Fruit fly (Drosophila melanogaster) whole organism, embryonic: ENCODE data around the gene CG5290.

Experiments used
- Bdp1 ChIP-seq: fragments of 200-800 bp; sonication (Bioruptor generic); optimal IDR thresholded peaks from 3 replicates; lab custom pipeline; 2016; ENCODE audit warnings: missing biosample characterization, missing genetic modification characterization
- Blimp-1 ChIP-seq: fragments of 200-800 bp; sonication (Bioruptor generic); optimal IDR thresholded peaks from 3 replicates; lab custom pipeline; 2018; ENCODE audit warnings: missing biosample characterization, missing genetic modification characterization, mild to moderate bottlenecking, moderate library complexity, missing genetic modification reagents
- CG10147 ChIP-seq: fragments of 200-800 bp; sonication (Bioruptor generic); optimal IDR thresholded peaks from 2 replicates; lab custom pipeline; 2019; ENCODE audit warnings: missing biosample characterization, mild to moderate bottlenecking, missing genetic modification characterization, moderate library complexity
- CG10274 ChIP-seq: fragments of 200-800 bp; sonication (Bioruptor generic); optimal IDR thresholded peaks from 3 replicates; lab custom pipeline; 2017; ENCODE audit warnings: missing biosample characterization, mild to moderate bottlenecking, missing genetic modification characterization
- CG10654 ChIP-seq: fragments of 200-800 bp; sonication (Bioruptor generic); optimal IDR thresholded peaks from 2 replicates; lab custom pipeline; 2016; ENCODE audit warnings: missing biosample characterization, missing genetic modification characterization
- CG11093 ChIP-seq: fragments of 200-800 bp; sonication (Bioruptor generic); IDR thresholded peaks from 3 replicates; pipeline ENCODE4 v1.3.6; 2022; ENCODE audit warnings: missing biosample characterization, missing genetic modification characterization
- CG12236 ChIP-seq: fragments of 200-800 bp; sonication (Bioruptor generic); optimal IDR thresholded peaks from 2 replicates; lab custom pipeline; 2016; ENCODE audit warnings: missing biosample characterization, missing genetic modification characterization
- CG13894 ChIP-seq: fragments of 200-800 bp; sonication (Bioruptor generic); optimal IDR thresholded peaks from 3 replicates; lab custom pipeline; 2018; ENCODE audit warnings: missing biosample characterization, mild to moderate bottlenecking, missing genetic modification characterization, moderate library complexity
- CG14441 ChIP-seq: fragments of 200-800 bp; sonication (Bioruptor generic); IDR thresholded peaks from 2 replicates; pipeline ENCODE4 v1.3.6; 2022; ENCODE audit warnings: missing biosample characterization, missing genetic modification characterization
- CG17361 ChIP-seq: fragments of 200-800 bp; sonication (Bioruptor generic); IDR thresholded peaks from 3 replicates; pipeline ENCODE4 v1.3.6; 2022; ENCODE audit warnings: missing biosample characterization, missing genetic modification characterization
- CG31441 ChIP-seq: fragments of 200-800 bp; sonication (Bioruptor generic); IDR thresholded peaks from 2 replicates; pipeline ENCODE4 v1.3.6; 2022; ENCODE audit warnings: missing biosample characterization, missing genetic modification characterization
- CG7372 ChIP-seq: fragments of 200-800 bp; sonication (Bioruptor generic); IDR thresholded peaks from 2 replicates; pipeline ENCODE4 v1.3.6; 2022; ENCODE audit warnings: missing biosample characterization, missing genetic modification characterization
- CG7786 ChIP-seq: fragments of 200-800 bp; sonication (Bioruptor generic); optimal IDR thresholded peaks from 2 replicates; lab custom pipeline; 2016; ENCODE audit warnings: missing biosample characterization, missing genetic modification characterization
- CG8944 ChIP-seq: fragments of 200-800 bp; sonication (Bioruptor generic); optimal IDR thresholded peaks from 3 replicates; lab custom pipeline; 2016; ENCODE audit warnings: missing biosample characterization, missing genetic modification characterization
- CG9215 ChIP-seq: fragments of 200-800 bp; sonication (Bioruptor generic); IDR thresholded peaks from 2 replicates; pipeline ENCODE4 v1.3.6; 2022; ENCODE audit warnings: missing biosample characterization, missing genetic modification characterization
- CkIIα-i1 ChIP-seq: fragments of 200-800 bp; sonication (Bioruptor generic); IDR thresholded peaks from 2 replicates; pipeline ENCODE4 v1.3.6; 2022; ENCODE audit warnings: missing biosample characterization, missing genetic modification characterization
- Dek ChIP-seq: fragments of 200-800 bp; sonication (Bioruptor generic); optimal IDR thresholded peaks from 3 replicates; lab custom pipeline; 2019; ENCODE audit warnings: missing biosample characterization, mild to moderate bottlenecking, missing genetic modification characterization, moderate library complexity
- Doc3 ChIP-seq: fragments of 200-800 bp; sonication (Bioruptor generic); IDR thresholded peaks from 3 replicates; pipeline ENCODE4 v1.3.6; 2022; ENCODE audit warnings: missing biosample characterization, missing genetic modification characterization; ENCODE audit not compliant: partially characterized antibody
- HHEX ChIP-seq: fragments of 200-800 bp; sonication (Bioruptor generic); optimal IDR thresholded peaks from 3 replicates; lab custom pipeline; 2017; ENCODE audit warnings: missing biosample characterization, mild to moderate bottlenecking, missing genetic modification characterization, missing genetic modification reagents
- Kr ChIP-seq: fragments of 200-800 bp; sonication (Bioruptor generic); optimal IDR thresholded peaks from 2 replicates; lab custom pipeline; 2017; ENCODE audit warnings: missing biosample characterization, mild to moderate bottlenecking, missing genetic modification characterization
- Med ChIP-seq: fragments of 200-800 bp; sonication (Bioruptor generic); peaks from one replicate; lab custom pipeline; 2016; ENCODE audit warnings: missing biosample characterization, missing genetic modification characterization, mild to moderate bottlenecking, inconsistent platforms, moderate library complexity
- Meics ChIP-seq: fragments of 200-800 bp; sonication (Bioruptor generic); optimal IDR thresholded peaks from 2 replicates; lab custom pipeline; 2017; ENCODE audit warnings: missing biosample characterization, mild to moderate bottlenecking, missing genetic modification characterization
- Xrp1 ChIP-seq: fragments of 200-800 bp; sonication (Bioruptor generic); IDR thresholded peaks from 2 replicates; pipeline ENCODE4 v1.3.6; 2022; ENCODE audit warnings: missing biosample characterization, missing genetic modification characterization
- abd-A ChIP-seq: fragments of 200-800 bp; sonication (Bioruptor generic); optimal IDR thresholded peaks from 3 replicates; lab custom pipeline; 2019; ENCODE audit warnings: missing biosample characterization, mild to moderate bottlenecking, missing genetic modification characterization, moderate library complexity
- bsh ChIP-seq, 2 experiments: fragments of 200-800 bp; sonication (Bioruptor generic); optimal IDR thresholded peaks; 2 replicates each; lab custom pipeline; 2017 to 2018; ENCODE audit warnings: mild to moderate bottlenecking in 2 of 2, missing biosample characterization in 2 of 2, missing genetic modification characterization in 2 of 2, moderate library complexity in 1 of 2
- chm ChIP-seq: fragments of 200-800 bp; sonication (Bioruptor generic); IDR thresholded peaks from 2 replicates; pipeline ENCODE4 v1.3.6; 2022; ENCODE audit warnings: missing biosample characterization, missing genetic modification characterization
- crol ChIP-seq: fragments of 200-800 bp; sonication (Bioruptor generic); IDR thresholded peaks from 2 replicates; pipeline ENCODE4 v1.3.6; 2022; ENCODE audit warnings: missing biosample characterization, missing genetic modification characterization
- cwo ChIP-seq: fragments of 200-800 bp; sonication (Bioruptor generic); optimal IDR thresholded peaks from 3 replicates; lab custom pipeline; 2017; ENCODE audit warnings: missing biosample characterization, missing genetic modification characterization, mild to moderate bottlenecking, moderate library complexity, missing genetic modification reagents
- dm ChIP-seq: fragments of 200-800 bp; sonication (Bioruptor generic); optimal IDR thresholded peaks from 3 replicates; lab custom pipeline; 2016; ENCODE audit warnings: missing biosample characterization, missing genetic modification characterization
- her ChIP-seq: fragments of 200-800 bp; sonication (Bioruptor generic); optimal IDR thresholded peaks from 2 replicates; lab custom pipeline; 2016; ENCODE audit warnings: missing biosample characterization, missing genetic modification characterization
- knrl ChIP-seq: fragments of 200-800 bp; sonication (Bioruptor generic); IDR thresholded peaks from 3 replicates; pipeline ENCODE4 v1.3.6; 2022; ENCODE audit warnings: missing biosample characterization, missing genetic modification characterization; ENCODE audit not compliant: partially characterized antibody
- lov ChIP-seq, 2 experiments: fragments of 200-800 bp in 1 of 2; fragments of >200 bp in 1 of 2; sonication (Bioruptor generic) in 1 of 2; IDR thresholded peaks in 1 of 2; optimal IDR thresholded peaks in 1 of 2; 2 replicates in 1 of 2; 3 replicates in 1 of 2; pipeline versions ENCODE4 v1.3.6 to Lab custom; 2017 to 2022; ENCODE audit warnings: missing biosample characterization in 1 of 2, missing genetic modification characterization in 1 of 2
- mirr ChIP-seq: fragments of 200-800 bp; sonication (Bioruptor generic); optimal IDR thresholded peaks from 3 replicates; lab custom pipeline; 2018; ENCODE audit warnings: missing biosample characterization, mild to moderate bottlenecking, missing genetic modification characterization
- pfk ChIP-seq: fragments of 200-800 bp; sonication (Bioruptor generic); optimal IDR thresholded peaks from 2 replicates; lab custom pipeline; 2018; ENCODE audit warnings: missing biosample characterization, mild to moderate bottlenecking, missing genetic modification characterization, moderate library complexity
- prd ChIP-seq, 3 experiments: fragments of >200 bp in 2 of 3; fragments of 200-800 bp in 1 of 3; sonication (Bioruptor generic) in 1 of 3; optimal IDR thresholded peaks in 2 of 3; IDR thresholded peaks in 1 of 3; 2 replicates in 2 of 3; 3 replicates in 1 of 3; pipeline versions ENCODE4 v1.3.6 to Lab custom; 2017 to 2022; ENCODE audit warnings: missing biosample characterization in 1 of 3, missing genetic modification characterization in 1 of 3
- pzg ChIP-seq: fragments of 200-800 bp; sonication (Bioruptor generic); optimal IDR thresholded peaks from 3 replicates; lab custom pipeline; 2018; ENCODE audit warnings: missing biosample characterization, mild to moderate bottlenecking, missing genetic modification characterization, moderate library complexity
- sens ChIP-seq: fragments of 200-800 bp; sonication (Bioruptor generic); peaks from one replicate; lab custom pipeline; 2016; ENCODE audit warnings: missing biosample characterization, missing genetic modification characterization
- sisA ChIP-seq: fragments of 200-800 bp; sonication (Bioruptor generic); IDR thresholded peaks from 2 replicates; pipeline ENCODE4 v1.3.6; 2022; ENCODE audit warnings: missing biosample characterization, missing genetic modification characterization
- ssp ChIP-seq: fragments of 200-800 bp; sonication (Bioruptor generic); IDR thresholded peaks from 2 replicates; pipeline ENCODE4 v1.3.6; 2022; ENCODE audit warnings: missing biosample characterization, missing genetic modification characterization
- tll ChIP-seq, 2 experiments: fragments of 200-800 bp in 1 of 2; fragments of >200 bp in 1 of 2; sonication (Bioruptor generic) in 1 of 2; optimal IDR thresholded peaks; 2 replicates each; lab custom pipeline; 2017 to 2019; ENCODE audit warnings: missing biosample characterization in 2 of 2, missing genetic modification characterization in 2 of 2, mild to moderate bottlenecking in 1 of 2, moderate library complexity in 1 of 2
- toy ChIP-seq: fragments of 200-800 bp; sonication (Bioruptor generic); IDR thresholded peaks from 2 replicates; pipeline ENCODE4 v1.3.6; 2022; ENCODE audit warnings: missing biosample characterization, missing genetic modification characterization

The CG5290 gene

dm6 chr3L:17941575-17941974 lies 29.2 kb upstream of the CG5290 start (continued):
- TF ChIP-seq lov (optimal IDR thresholded peaks at IDR 0.05; lab: Kevin White, UChicago) (no peak), lov (GFP tag; IDR thresholded peaks at IDR 0.05; lab: Robert Waterston, UW) (no peak), tll (GFP tag; optimal IDR thresholded peaks at IDR 0.05; lab: Kevin White, UChicago) (no peak), CG31441 (GFP tag; lab: Robert Waterston, UW) (peak; percentile 45), Doc3 (GFP tag; lab: Robert Waterston, UW) (no peak), CG11093 (GFP tag; lab: Robert Waterston, UW) (no peak), CG17361 (GFP tag; lab: Robert Waterston, UW) (0 out of 3 replicates have a peak, but pooled peaks have one; percentile 15), her (GFP tag; lab: Kevin White, UChicago) (no peak), HHEX (no peak), Bdp1 (GFP tag; lab: Kevin White, UChicago) (no peak), CG12236 (GFP tag; lab: Kevin White, UChicago) (no peak), Meics (GFP tag; lab: Kevin White, UChicago) (peak; percentile 56), pzg (GFP tag; lab: Kevin White, UChicago) (no peak), CG10147 (GFP tag; lab: Kevin White, UChicago) (no peak), toy (no peak), Xrp1 (no peak), mirr (GFP tag; lab: Kevin White, UChicago) (no peak), Dek (tag; lab: Kevin White, UChicago) (no peak), dm (GFP tag; lab: Kevin White, UChicago) (no peak), CG10654 (GFP tag; lab: Kevin White, UChicago) (no peak), CG8944 (GFP tag; lab: Kevin White, UChicago) (no peak), cwo (GFP tag; lab: Kevin White, UChicago) (peak; percentile 21), pfk (GFP tag; lab: Kevin White, UChicago) (no peak), sisA (GFP tag; lab: Robert Waterston, UW) (no peak), prd (optimal IDR thresholded peaks at IDR 0.05; lab: Kevin White, UChicago) (no peak), prd (GFP tag; IDR thresholded peaks at IDR 0.05; lab: Robert Waterston, UW) (peak; percentile 37; the same call in 1 of the 3 replicates), crol (GFP tag; lab: Robert Waterston, UW) (no peak), CkIIα-i1 (GFP tag; lab: Robert Waterston, UW) (no peak)

dm6 chr3L:17940988-17941387 lies 28.6 kb upstream of the CG5290 start:
- TF ChIP-seq knrl (GFP tag; lab: Robert Waterston, UW): no peak
- TF ChIP-seq Med (GFP tag; lab: Kevin White, UChicago): peak; percentile 4
- peak; percentile 86 for TF ChIP-seq abd-A (tag; lab: Kevin White, UChicago)
- TF ChIP-seq Kr (GFP tag; lab: Kevin White, UChicago): no peak
- TF ChIP-seq mirr (GFP tag; lab: Kevin White, UChicago): peak; percentile 16
- TF ChIP-seq CG7786 (GFP tag; lab: Kevin White, UChicago): no peak
- peak; percentile 20; the same call in 1 of the 2 replicates for TF ChIP-seq CG7372 (GFP tag; lab: Robert Waterston, UW)
- no peak for TF ChIP-seq CG9215 (GFP tag; lab: Robert Waterston, UW)
- peak; percentile 57 for TF ChIP-seq CG13894 (tag; lab: Kevin White, UChicago)
- no peak for TF ChIP-seq ssp (GFP tag; lab: Robert Waterston, UW)
- TF ChIP-seq sens (GFP tag; lab: Kevin White, UChicago): peak; percentile 14

dm6 chr3L:17939649-17940048 lies 27.3 kb upstream of the CG5290 start:
- TF ChIP-seq CG10274 (GFP tag; lab: Kevin White, UChicago): no peak
- TF ChIP-seq bsh (GFP tag; optimal IDR thresholded peaks at IDR 0.05; lab: Kevin White, UChicago): peak in 1 of 2 experiments; percentile 5
- TF ChIP-seq chm (GFP tag; lab: Robert Waterston, UW): peak; percentile 44; the same call in 1 of the 2 replicates
- peak; percentile 98 for TF ChIP-seq Blimp-1
- 0 out of 2 replicates have a peak, but pooled peaks have one; percentile 18 for TF ChIP-seq CG14441 (GFP tag; lab: Robert Waterston, UW)
- TF ChIP-seq, all 482 proteins: peak for 4
